Fruit fly (Drosophila melanogaster) whole organism, embryonic: ENCODE results near the gene yellow-e3.

Experiments
- CG17186 ChIP-seq: fragments of 200-800 bp; sonication (Bioruptor generic); optimal IDR thresholded peaks from 3 replicates; lab custom pipeline; 2017; ENCODE audit warnings: missing biosample characterization, missing genetic modification reagents, missing genetic modification characterization
- CG17361 ChIP-seq: fragments of 200-800 bp; sonication (Bioruptor generic); IDR thresholded peaks from 3 replicates; pipeline ENCODE4 v1.3.6; 2022; ENCODE audit warnings: missing biosample characterization, missing genetic modification characterization
- CG4854 ChIP-seq: fragments of 200-800 bp; sonication (Bioruptor generic); optimal IDR thresholded peaks from 2 replicates; lab custom pipeline; 2016; ENCODE audit warnings: missing biosample characterization, missing genetic modification characterization, inconsistent platforms
- Fer2 ChIP-seq: fragments of 200-800 bp; sonication (Bioruptor generic); optimal IDR thresholded peaks from 2 replicates; lab custom pipeline; 2018; ENCODE audit warnings: missing biosample characterization, mild to moderate bottlenecking, missing genetic modification characterization, moderate library complexity
- sisA ChIP-seq: fragments of 200-800 bp; sonication (Bioruptor generic); IDR thresholded peaks from 2 replicates; pipeline ENCODE4 v1.3.6; 2022; ENCODE audit warnings: missing biosample characterization, missing genetic modification characterization

- TF ChIP-seq CG17186 (GFP tag; lab: Kevin White, UChicago) (no peak), CG17361 (no peak), CG4854 (no peak), Fer2 (no peak), sisA (no peak)
Observed at dm6 chr3R:13450338-13450737, 45.7 kb upstream of the yellow-e3 start, which contains the start of gene side-IV.
